Worm (Caenorhabditis elegans) whole organism, late embryonic: Measurements from ENCODE around the gene math-14.
"Not testable (repeated sequence)": the region's sequence is repeated elsewhere in the genome, so short reads cannot be mapped to it uniquely, and the experiment has no call there.

ENCODE experiments used
- ets-4 ChIP-seq: sonication (generic microtip); optimal IDR thresholded peaks from 2 replicates; lab custom pipeline; 2016; ENCODE audit warnings: missing genetic modification characterization, missing compliant biosample characterization
- fkh-10 ChIP-seq: fragments of 150-350 bp; optimal IDR thresholded peaks from 2 replicates; lab custom pipeline; 2014; ENCODE audit warnings: missing biosample characterization, missing genetic modification reagents, missing genetic modification characterization
- nhr-11 ChIP-seq: fragments of 150-350 bp; optimal IDR thresholded peaks from 2 replicates; lab custom pipeline; 2014; ENCODE audit warnings: missing biosample characterization, missing genetic modification characterization
- pat-9 ChIP-seq: fragments of 200-800 bp; sonication (Bioruptor generic); optimal IDR thresholded peaks from 2 replicates; lab custom pipeline; 2018; ENCODE audit warnings: mild to moderate bottlenecking, missing genetic modification characterization, moderate library complexity, missing compliant biosample characterization

DNA sequence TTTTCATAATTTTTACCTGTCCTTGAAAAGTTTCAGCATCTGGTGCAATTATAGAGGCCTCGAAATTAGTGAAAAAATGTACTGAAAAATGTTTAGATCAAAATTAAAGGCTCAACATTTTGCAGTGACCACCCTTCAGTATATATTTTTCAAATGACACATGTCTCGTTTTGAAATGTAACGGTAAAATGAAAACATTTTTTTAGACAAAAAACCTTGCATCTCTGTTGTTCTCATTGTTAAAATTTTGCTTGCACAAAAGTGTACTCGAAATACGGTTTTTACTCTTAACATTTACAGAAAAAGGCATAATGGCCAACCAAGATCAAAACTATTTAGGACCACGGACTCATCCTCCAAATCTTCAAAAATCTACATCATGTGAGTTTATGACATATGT, 44.9 kb upstream of the math-14 start, which contains the start of gene math-41:
- not testable (repeated sequence) for TF ChIP-seq nhr-11 (tag; lab: Kevin White, UChicago); fkh-10 (GFP tag; lab: Kevin White, UChicago); ets-4 (tag; lab: Kevin White, UChicago); pat-9 (tag; lab: Kevin White, UChicago)
